Worm (Caenorhabditis elegans) whole organism, mixed stage, embryonic: Measurements from ENCODE around the gene ptr-15.

Experiments used
- drap-1 ChIP-seq: fragments of 200-800 bp; sonication (Bioruptor generic); optimal IDR thresholded peaks from 3 replicates; lab custom pipeline; 2018; ENCODE audit warnings: mild to moderate bottlenecking, missing genetic modification characterization, missing compliant biosample characterization
- ham-2 ChIP-seq: fragments of 200-800 bp; sonication (Bioruptor generic); optimal IDR thresholded peaks from 2 replicates; lab custom pipeline; 2018; ENCODE audit warnings: mild to moderate bottlenecking, missing genetic modification characterization, missing compliant biosample characterization
- hlh-1 ChIP-seq: fragments of 150-350 bp; optimal IDR thresholded peaks from 2 replicates; lab custom pipeline; 2014; ENCODE audit warnings: missing biosample characterization, missing genetic modification reagents, missing genetic modification characterization
- lsy-2 ChIP-seq: fragments of 150-350 bp; optimal IDR thresholded peaks from 2 replicates; lab custom pipeline; 2014; ENCODE audit warnings: missing biosample characterization, missing genetic modification characterization
- mab-5 ChIP-seq: fragments of 150-350 bp; optimal IDR thresholded peaks from 2 replicates; lab custom pipeline; 2014; ENCODE audit warnings: missing biosample characterization, missing genetic modification characterization
- nhr-28 ChIP-seq: fragments of 150-350 bp; optimal IDR thresholded peaks from 2 replicates; lab custom pipeline; 2014; ENCODE audit warnings: missing biosample characterization, missing genetic modification characterization
- nhr-76 ChIP-seq: sonication (generic microtip); optimal IDR thresholded peaks from 2 replicates; lab custom pipeline; 2017; ENCODE audit warnings: missing biosample characterization, missing genetic modification characterization
- pha-4 ChIP-seq: fragments of 150-350 bp; optimal IDR thresholded peaks from 2 replicates; lab custom pipeline; 2018; ENCODE audit warnings: missing biosample characterization, missing genetic modification reagents, missing genetic modification characterization
- snpc-4 ChIP-seq: fragments of 150-350 bp; optimal IDR thresholded peaks from 2 replicates; lab custom pipeline; 2014; ENCODE audit warnings: missing biosample characterization, missing genetic modification characterization
- zip-8 ChIP-seq: fragments of 150-350 bp; optimal IDR thresholded peaks from 2 replicates; lab custom pipeline; 2014; ENCODE audit warnings: missing biosample characterization, missing genetic modification characterization

DNA sequence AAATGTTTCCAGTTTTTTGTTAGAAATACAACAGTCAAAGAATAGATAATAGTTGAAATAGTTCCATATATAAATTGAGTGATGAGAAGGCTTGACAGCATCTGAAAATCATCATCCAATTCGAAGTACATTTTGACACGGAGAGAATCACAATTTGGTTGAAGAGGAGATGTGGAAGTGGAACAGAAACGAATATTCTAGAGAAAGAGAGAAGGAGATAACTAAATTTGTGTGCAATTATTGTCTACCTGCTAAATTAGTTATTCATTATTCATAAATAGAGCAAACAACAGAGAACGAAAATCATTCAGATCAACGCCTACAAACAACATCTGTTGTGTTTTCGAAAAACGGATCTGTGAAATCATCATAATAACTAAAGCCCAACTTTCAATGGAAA, 16.0 kb downstream of the ptr-15 start, which contains the start of gene srg-31:
- TF ChIP-seq zip-8 (tag; lab: Kevin White, UChicago) (no peak), lsy-2 (no peak), ham-2 (GFP tag; lab: Kevin White, UChicago) (no peak), snpc-4 (tag; lab: Kevin White, UChicago) (no peak), pha-4 (tag; lab: Kevin White, UChicago) (no peak), hlh-1 (tag; lab: Kevin White, UChicago) (no peak), nhr-28 (tag; lab: Kevin White, UChicago) (no peak), nhr-76 (tag; lab: Kevin White, UChicago) (no peak), drap-1 (GFP tag; lab: Kevin White, UChicago) (no peak), mab-5 (tag; lab: Kevin White, UChicago) (no peak)
